Fruit fly (Drosophila melanogaster) whole organism, adult: Measurements from ENCODE around the gene pasi1.

Experiments
- CG12768 ChIP-seq: fragments of 200-800 bp; sonication (Bioruptor generic); optimal IDR thresholded peaks from 2 replicates; lab custom pipeline; 2017; ENCODE audit warnings: missing biosample characterization, missing genetic modification characterization, mild to moderate bottlenecking, moderate library complexity, missing genetic modification reagents
- CG1620 ChIP-seq: fragments of 200-800 bp; sonication (Bioruptor generic); optimal IDR thresholded peaks from 2 replicates; lab custom pipeline; 2016; ENCODE audit warnings: missing biosample characterization, missing genetic modification characterization
- CG33017 ChIP-seq: fragments of 200-800 bp; sonication (Bioruptor generic); optimal IDR thresholded peaks from 2 replicates; lab custom pipeline; 2018; ENCODE audit warnings: missing biosample characterization, mild to moderate bottlenecking, missing genetic modification characterization, moderate library complexity
- CG7045 ChIP-seq: fragments of 200-800 bp; sonication (Bioruptor generic); optimal IDR thresholded peaks from 2 replicates; lab custom pipeline; 2017; ENCODE audit warnings: missing biosample characterization, mild to moderate bottlenecking, missing genetic modification characterization
- CG7101 ChIP-seq: fragments of 200-800 bp; sonication (Bioruptor generic); optimal IDR thresholded peaks from 2 replicates; lab custom pipeline; 2018; ENCODE audit warnings: missing biosample characterization, mild to moderate bottlenecking, missing genetic modification characterization, moderate library complexity
- Clk ChIP-seq: fragments of 200-800 bp; sonication (Bioruptor generic); optimal IDR thresholded peaks from 2 replicates; lab custom pipeline; 2017; ENCODE audit warnings: missing biosample characterization, missing genetic modification characterization
- Crg-1 ChIP-seq: fragments of 200-800 bp; sonication (Bioruptor generic); optimal IDR thresholded peaks from 2 replicates; lab custom pipeline; 2016; ENCODE audit warnings: missing biosample characterization, missing genetic modification characterization
- Mnt ChIP-seq: fragments of 200-800 bp; sonication (Bioruptor generic); optimal IDR thresholded peaks from 2 replicates; lab custom pipeline; 2016; ENCODE audit warnings: missing biosample characterization, mild to moderate bottlenecking, missing genetic modification characterization
- cic ChIP-seq: fragments of 200-800 bp; sonication (Bioruptor generic); optimal IDR thresholded peaks from 2 replicates; lab custom pipeline; 2017; ENCODE audit warnings: missing biosample characterization, mild to moderate bottlenecking, missing genetic modification characterization, moderate library complexity
- cnc ChIP-seq, 2 experiments: fragments of >200 bp; optimal IDR thresholded peaks; 2 replicates each; lab custom pipeline; 2017
- kay ChIP-seq: fragments of 200-800 bp; sonication (Bioruptor generic); peaks from one replicate; lab custom pipeline; 2016; ENCODE audit warnings: missing biosample characterization, missing genetic modification characterization, borderline replicate concordance
- pad ChIP-seq: fragments of 200-800 bp; sonication (Bioruptor generic); optimal IDR thresholded peaks from 3 replicates; lab custom pipeline; 2017; ENCODE audit warnings: missing biosample characterization, missing genetic modification characterization, mild to moderate bottlenecking, moderate library complexity, missing genetic modification reagents
- tj ChIP-seq: fragments of 200-800 bp; sonication (Bioruptor generic); optimal IDR thresholded peaks from 3 replicates; lab custom pipeline; 2017; ENCODE audit warnings: missing biosample characterization, mild to moderate bottlenecking, missing genetic modification characterization, moderate library complexity
- toe ChIP-seq: fragments of 200-800 bp; sonication (Bioruptor generic); optimal IDR thresholded peaks from 2 replicates; lab custom pipeline; 2016; ENCODE audit warnings: missing biosample characterization, missing genetic modification characterization

DNA sequence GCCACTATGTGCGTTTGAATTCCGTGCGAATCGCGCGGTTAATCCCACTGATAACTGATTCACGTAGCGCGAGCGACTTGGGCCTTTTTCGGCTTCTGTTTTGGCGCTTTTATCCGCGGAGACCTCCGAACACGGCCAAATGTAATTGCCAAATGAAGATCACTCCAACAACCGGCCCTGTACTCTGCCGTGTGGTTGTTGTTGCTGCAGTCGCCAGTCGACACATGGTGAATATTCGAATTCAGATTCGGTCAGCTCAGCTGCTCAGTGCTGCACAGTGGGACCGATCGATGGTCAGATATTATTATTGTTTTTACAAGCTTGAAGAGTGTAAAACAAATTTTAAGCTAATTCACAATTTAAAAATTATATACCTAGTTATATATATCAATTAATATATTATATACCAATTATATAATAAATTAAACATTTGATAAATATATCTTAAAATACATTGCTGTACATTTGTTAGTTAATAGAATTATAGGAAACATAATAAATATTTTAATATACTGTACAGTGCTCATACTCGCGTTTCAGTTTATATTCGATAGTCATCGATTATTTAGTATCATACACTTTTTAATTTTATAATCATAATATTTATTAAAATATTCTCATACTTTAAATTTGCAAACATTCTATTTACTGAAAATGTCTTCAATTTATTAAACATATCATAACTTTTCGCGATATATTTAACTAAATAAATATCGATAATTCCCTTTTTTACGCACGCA lies 370 bp upstream of the pasi1 start, which contains the start of gene CG43102:
- TF ChIP-seq toe (GFP tag; lab: Kevin White, UChicago) (peak; percentile 31), CG7045 (GFP tag; lab: Kevin White, UChicago) (peak; percentile 34), Crg-1 (GFP tag; lab: Kevin White, UChicago) (no peak), tj (peak; percentile 7), cnc (optimal IDR thresholded peaks at IDR 0.05; lab: Kevin White, UChicago) (no peak), kay (GFP tag; lab: Kevin White, UChicago) (no peak), CG7101 (peak; percentile 69), Clk (no peak), CG1620 (GFP tag; lab: Kevin White, UChicago) (peak; percentile 22), pad (GFP tag; lab: Kevin White, UChicago) (no peak), CG12768 (GFP tag; lab: Kevin White, UChicago) (no peak), CG33017 (tag; lab: Kevin White, UChicago) (peak; percentile 60), Mnt (GFP tag; lab: Kevin White, UChicago) (peak; percentile 49), cic (GFP tag; lab: Kevin White, UChicago) (no peak)
